Worm (Caenorhabditis elegans): Measurements from ENCODE around the gene pgp-8.

The pgp-8 gene

ce11 chrX:10896498-10896897, 32.3 kb upstream of the pgp-8 start, which contains the start of gene haly-1:
Gene haly-1, minus strand, starts transcription at chrX:10896598.
- TF ChIP-seq ceh-43 (GFP tag; optimal IDR thresholded peaks at IDR 0.05) (no peak), blmp-1 (tag; optimal IDR thresholded peaks at IDR 0.05) (no peak), unc-120 (tag; optimal IDR thresholded peaks at IDR 0.05; ENCODE audit: poor library complexity, severe bottlenecking) (no peak), bed-3 (GFP tag; optimal IDR thresholded peaks at IDR 0.05) (no peak), M03D4.4 (tag; optimal IDR thresholded peaks at IDR 0.05) (no peak), unc-62 (GFP tag; optimal IDR thresholded peaks at IDR 0.05) (no peak), pha-4 (tag; optimal IDR thresholded peaks at IDR 0.05) (no peak), sem-2 (GFP tag; optimal IDR thresholded peaks at IDR 0.05) (no peak), lin-13 (tag; optimal IDR thresholded peaks at IDR 0.05) (no peak), ces-1 (GFP tag; optimal IDR thresholded peaks at IDR 0.05) (no peak), cnd-1 (tag; optimal IDR thresholded peaks at IDR 0.05) (no peak)

- TF ChIP-seq pha-4 (tag; optimal IDR thresholded peaks at IDR 0.05) (no peak), flh-1 (GFP tag; optimal IDR thresholded peaks at IDR 0.05) (no peak), ceh-43 (GFP tag; optimal IDR thresholded peaks at IDR 0.05) (no peak), nhr-2 (tag; optimal IDR thresholded peaks at IDR 0.05) (no peak), M03D4.4 (tag; optimal IDR thresholded peaks at IDR 0.05) (no peak), tbx-8 (GFP tag; optimal IDR thresholded peaks at IDR 0.05) (no peak), mls-2 (tag; optimal IDR thresholded peaks at IDR 0.05) (no peak), ham-2 (GFP tag; optimal IDR thresholded peaks at IDR 0.05) (no peak), cnd-1 (tag; optimal IDR thresholded peaks at IDR 0.05) (no peak), ceh-83 (GFP tag; optimal IDR thresholded peaks at IDR 0.05) (no peak), lsy-2 (tag; optimal IDR thresholded peaks at IDR 0.05) (no peak), hlh-1 (tag; optimal IDR thresholded peaks at IDR 0.05) (no peak), lin-32 (GFP tag; optimal IDR thresholded peaks at IDR 0.05) (no peak), nhr-76 (tag; optimal IDR thresholded peaks at IDR 0.05) (no peak), lin-13 (tag; optimal IDR thresholded peaks at IDR 0.05) (no peak), unc-39 (tag; optimal IDR thresholded peaks at IDR 0.05) (no peak)
Observed at ce11 chrX:10891890-10892289, 27.7 kb upstream of the pgp-8 start, which contains the start of gene F47B10.3. Gene F47B10.3, plus strand, starts transcription at chrX:10892190.

ce11 chrX:10890965-10891364, 26.7 kb upstream of the pgp-8 start, which contains the start of gene F47B10.4:
Gene F47B10.4, plus strand, starts transcription at chrX:10891265.
- no peak for TF ChIP-seq cnd-1 (tag; optimal IDR thresholded peaks at IDR 0.05)
- no peak for TF ChIP-seq sem-2 (GFP tag; optimal IDR thresholded peaks at IDR 0.05)
- no peak for TF ChIP-seq mab-5 (tag; optimal IDR thresholded peaks at IDR 0.05)
- no peak for TF ChIP-seq lin-13 (tag; optimal IDR thresholded peaks at IDR 0.05)
- no peak for TF ChIP-seq blmp-1 (tag; optimal IDR thresholded peaks at IDR 0.05)
- no peak for TF ChIP-seq tbx-8 (GFP tag; optimal IDR thresholded peaks at IDR 0.05)
- TF ChIP-seq ceh-83 (GFP tag; optimal IDR thresholded peaks at IDR 0.05): no peak
- TF ChIP-seq unc-39 (tag; optimal IDR thresholded peaks at IDR 0.05): no peak
- TF ChIP-seq nhr-237 (tag; optimal IDR thresholded peaks at IDR 0.05): no peak
- no peak for TF ChIP-seq unc-120 (tag; optimal IDR thresholded peaks at IDR 0.05; ENCODE audit: poor library complexity, severe bottlenecking)
- TF ChIP-seq lin-32 (GFP tag; optimal IDR thresholded peaks at IDR 0.05): no peak
- TF ChIP-seq elt-3 (tag; optimal IDR thresholded peaks at IDR 0.05): no peak
- TF ChIP-seq ces-1 (GFP tag; optimal IDR thresholded peaks at IDR 0.05): no peak
- no peak for TF ChIP-seq pha-4 (tag; optimal IDR thresholded peaks at IDR 0.05)
- no peak for TF ChIP-seq sptf-1 (tag; optimal IDR thresholded peaks at IDR 0.05)
- no peak for TF ChIP-seq ceh-39 (tag; optimal IDR thresholded peaks at IDR 0.05)
- TF ChIP-seq nhr-12 (tag; optimal IDR thresholded peaks at IDR 0.05): no peak
- TF ChIP-seq zip-8 (tag; optimal IDR thresholded peaks at IDR 0.05): no peak
- no peak for TF ChIP-seq nhr-28 (tag; optimal IDR thresholded peaks at IDR 0.05)
- TF ChIP-seq drap-1 (GFP tag; optimal IDR thresholded peaks at IDR 0.05): no peak

ce11 chrX:10890456-10890855, 26.2 kb upstream of the pgp-8 start, which contains the start of gene F47B10.5:
Gene F47B10.5, minus strand, starts transcription at chrX:10890556.
- TF ChIP-seq lin-13 (tag; optimal IDR thresholded peaks at IDR 0.05) (no peak), sem-2 (GFP tag; optimal IDR thresholded peaks at IDR 0.05) (no peak), ces-1 (GFP tag; optimal IDR thresholded peaks at IDR 0.05) (no peak), M03D4.4 (tag; optimal IDR thresholded peaks at IDR 0.05) (no peak), pha-4 (tag; optimal IDR thresholded peaks at IDR 0.05) (no peak), flh-1 (GFP tag; optimal IDR thresholded peaks at IDR 0.05) (no peak), tbx-8 (GFP tag; optimal IDR thresholded peaks at IDR 0.05) (no peak), unc-62 (GFP tag; optimal IDR thresholded peaks at IDR 0.05) (no peak), nhr-2 (tag; optimal IDR thresholded peaks at IDR 0.05) (no peak), lsy-2 (tag; optimal IDR thresholded peaks at IDR 0.05) (no peak), unc-120 (tag; optimal IDR thresholded peaks at IDR 0.05; ENCODE audit: poor library complexity, severe bottlenecking) (no peak), mls-2 (tag; optimal IDR thresholded peaks at IDR 0.05) (no peak), lin-32 (GFP tag; optimal IDR thresholded peaks at IDR 0.05) (no peak), mep-1 (tag; optimal IDR thresholded peaks at IDR 0.05) (no peak), sptf-1 (tag; optimal IDR thresholded peaks at IDR 0.05) (no peak), cnd-1 (tag; optimal IDR thresholded peaks at IDR 0.05) (no peak), mab-5 (tag; optimal IDR thresholded peaks at IDR 0.05) (no peak), snpc-4 (tag; optimal IDR thresholded peaks at IDR 0.05) (no peak)

Measured in whole organism, mixed stage, embryonic.